Fruit fly (Drosophila melanogaster) whole organism, embryonic: ENCODE results near the gene Lcp65Ad.
A peak's percentile ranks its signal among the peaks of the same experiment; 100 is the strongest.

Source experiments
- Aef1 ChIP-seq: fragments of 200-800 bp; sonication (Bioruptor generic); IDR thresholded peaks from 3 replicates; pipeline ENCODE4 v1.3.6; 2022; ENCODE audit warnings: missing biosample characterization, missing genetic modification characterization
- CG10274 ChIP-seq: fragments of 200-800 bp; sonication (Bioruptor generic); optimal IDR thresholded peaks from 3 replicates; lab custom pipeline; 2017; ENCODE audit warnings: missing biosample characterization, mild to moderate bottlenecking, missing genetic modification characterization
- CG12104 ChIP-seq: fragments of 200-800 bp; sonication (Bioruptor generic); optimal IDR thresholded peaks from 3 replicates; lab custom pipeline; 2016; ENCODE audit warnings: missing biosample characterization, missing genetic modification characterization
- CG12155 ChIP-seq: fragments of 200-800 bp; sonication (Bioruptor generic); optimal IDR thresholded peaks from 3 replicates; lab custom pipeline; 2016; ENCODE audit warnings: missing biosample characterization, missing genetic modification characterization
- CG16815 ChIP-seq: fragments of 200-800 bp; sonication (Bioruptor generic); optimal IDR thresholded peaks from 3 replicates; lab custom pipeline; 2017; ENCODE audit warnings: missing biosample characterization, mild to moderate bottlenecking, missing genetic modification characterization
- CG1792 ChIP-seq: fragments of 200-800 bp; sonication (Bioruptor generic); optimal IDR thresholded peaks from 2 replicates; lab custom pipeline; 2016; ENCODE audit warnings: missing biosample characterization, missing genetic modification characterization
- CG2120 ChIP-seq: fragments of 200-800 bp; sonication (Bioruptor generic); optimal IDR thresholded peaks from 3 replicates; lab custom pipeline; 2016; ENCODE audit warnings: missing biosample characterization, missing genetic modification characterization
- CG2199 ChIP-seq: fragments of 200-800 bp; sonication (Bioruptor generic); IDR thresholded peaks from 3 replicates; pipeline ENCODE4 v1.3.6; 2022; ENCODE audit warnings: missing biosample characterization, missing genetic modification characterization
- CG2202 ChIP-seq: fragments of 200-800 bp; sonication (Bioruptor generic); optimal IDR thresholded peaks from 2 replicates; lab custom pipeline; 2018; ENCODE audit warnings: missing biosample characterization, mild to moderate bottlenecking, missing genetic modification characterization
- CG2712 ChIP-seq: fragments of 200-800 bp; optimal IDR thresholded peaks from 3 replicates; lab custom pipeline; 2019; ENCODE audit warnings: missing biosample characterization, mild to moderate bottlenecking, missing genetic modification characterization, moderate library complexity
- CG3065 ChIP-seq: fragments of 200-800 bp; sonication (Bioruptor generic); optimal IDR thresholded peaks from 2 replicates; lab custom pipeline; 2016; ENCODE audit warnings: missing biosample characterization, missing genetic modification characterization
- CG31224 ChIP-seq: fragments of 200-800 bp; sonication (Bioruptor generic); IDR thresholded peaks from 2 replicates; pipeline ENCODE4 v1.3.6; 2022; ENCODE audit warnings: missing biosample characterization, missing genetic modification characterization
- CG32532 ChIP-seq: fragments of 200-800 bp; sonication (Bioruptor generic); IDR thresholded peaks from 2 replicates; pipeline ENCODE4 v1.3.6; 2022; ENCODE audit warnings: missing biosample characterization, missing genetic modification characterization
- CG4730 ChIP-seq: fragments of 200-800 bp; sonication (Bioruptor generic); IDR thresholded peaks from 2 replicates; pipeline ENCODE4 v1.3.6; 2022; ENCODE audit warnings: missing biosample characterization, missing genetic modification characterization
- CG4820 ChIP-seq: fragments of 200-800 bp; sonication (Bioruptor generic); optimal IDR thresholded peaks from 3 replicates; lab custom pipeline; 2016; ENCODE audit warnings: missing biosample characterization, missing genetic modification characterization
- CG6765 ChIP-seq: fragments of 200-800 bp; sonication (Bioruptor generic); optimal IDR thresholded peaks from 3 replicates; lab custom pipeline; 2017; ENCODE audit warnings: missing biosample characterization, mild to moderate bottlenecking, missing genetic modification characterization
- CG6791 ChIP-seq: fragments of 200-800 bp; sonication (Bioruptor generic); IDR thresholded peaks from 3 replicates; pipeline ENCODE4 v1.3.6; 2022; ENCODE audit warnings: missing biosample characterization, missing genetic modification characterization; ENCODE audit not compliant: partially characterized antibody
- CG8924 ChIP-seq: fragments of 200-800 bp; optimal IDR thresholded peaks from 3 replicates; lab custom pipeline; 2019; ENCODE audit warnings: missing biosample characterization, mild to moderate bottlenecking, missing genetic modification characterization, moderate library complexity
- Dek ChIP-seq: fragments of 200-800 bp; sonication (Bioruptor generic); optimal IDR thresholded peaks from 3 replicates; lab custom pipeline; 2019; ENCODE audit warnings: missing biosample characterization, mild to moderate bottlenecking, missing genetic modification characterization, moderate library complexity
- Dip3 ChIP-seq: fragments of 200-800 bp; sonication (Bioruptor generic); optimal IDR thresholded peaks from 3 replicates; lab custom pipeline; 2016; ENCODE audit warnings: missing biosample characterization, missing genetic modification characterization
- Dll ChIP-seq: fragments of 200-800 bp; sonication (Bioruptor generic); IDR thresholded peaks from 4 replicates; pipeline ENCODE4 v1.3.6; 2022; ENCODE audit warnings: missing biosample characterization, missing genetic modification characterization; ENCODE audit not compliant: partially characterized antibody
- Dp ChIP-seq: fragments of 200-800 bp; sonication (Bioruptor generic); optimal IDR thresholded peaks from 2 replicates; lab custom pipeline; 2018; ENCODE audit warnings: missing biosample characterization, mild to moderate bottlenecking, missing genetic modification characterization, moderate library complexity
- Fer2 ChIP-seq: fragments of 200-800 bp; sonication (Bioruptor generic); optimal IDR thresholded peaks from 2 replicates; lab custom pipeline; 2018; ENCODE audit warnings: missing biosample characterization, mild to moderate bottlenecking, missing genetic modification characterization, moderate library complexity
- Gug ChIP-seq: fragments of 200-800 bp; sonication (Bioruptor generic); IDR thresholded peaks from 4 replicates; pipeline ENCODE4 v1.3.6; 2022; ENCODE audit warnings: missing biosample characterization, missing genetic modification characterization
- Hr51 ChIP-seq, 2 experiments: fragments of 200-800 bp; sonication (Bioruptor generic); optimal IDR thresholded peaks; 2 replicates in 1 of 2; 3 replicates in 1 of 2; lab custom pipeline; 2016 to 2018; ENCODE audit warnings: missing biosample characterization in 2 of 2, missing genetic modification characterization in 2 of 2, mild to moderate bottlenecking in 1 of 2, moderate library complexity in 1 of 2
- Nf-YA ChIP-seq: fragments of 200-800 bp; sonication (Bioruptor generic); IDR thresholded peaks from 2 replicates; pipeline ENCODE4 v1.3.6; 2022; ENCODE audit warnings: missing biosample characterization, missing genetic modification characterization
- Rfx ChIP-seq: fragments of 200-800 bp; sonication (Bioruptor generic); IDR thresholded peaks from 2 replicates; pipeline ENCODE4 v1.3.6; 2022; ENCODE audit warnings: missing biosample characterization, missing genetic modification characterization
- Rx ChIP-seq: fragments of 200-800 bp; sonication (Bioruptor generic); IDR thresholded peaks from 2 replicates; pipeline ENCODE4 v1.3.6; 2022; ENCODE audit warnings: missing biosample characterization, missing genetic modification characterization
- Side ChIP-seq: fragments of 200-800 bp; sonication (Bioruptor generic); optimal IDR thresholded peaks from 2 replicates; lab custom pipeline; 2016; ENCODE audit warnings: missing biosample characterization, missing genetic modification characterization
- ap ChIP-seq: fragments of 200-800 bp; sonication (Bioruptor generic); IDR thresholded peaks from 2 replicates; pipeline ENCODE4 v1.3.6; 2022; ENCODE audit warnings: missing biosample characterization, missing genetic modification characterization
- bcd ChIP-seq: fragments of 200-800 bp; sonication (Bioruptor generic); optimal IDR thresholded peaks from 2 replicates; lab custom pipeline; 2017; ENCODE audit warnings: missing biosample characterization, mild to moderate bottlenecking, missing genetic modification characterization
- bowl ChIP-seq: fragments of 200-800 bp; sonication (Bioruptor generic); IDR thresholded peaks from 2 replicates; pipeline ENCODE4 v1.3.6; 2022; ENCODE audit warnings: missing biosample characterization, missing genetic modification characterization
- crp ChIP-seq, 2 experiments: fragments of 200-800 bp; sonication (Bioruptor generic); optimal IDR thresholded peaks; 2 replicates in 1 of 2; 3 replicates in 1 of 2; lab custom pipeline; 2017; ENCODE audit warnings: missing biosample characterization in 2 of 2, missing genetic modification characterization in 2 of 2, mild to moderate bottlenecking in 1 of 2, moderate library complexity in 1 of 2
- dati ChIP-seq: fragments of 200-800 bp; sonication (Bioruptor generic); IDR thresholded peaks from 2 replicates; pipeline ENCODE4 v1.3.6; 2022; ENCODE audit warnings: missing biosample characterization, missing genetic modification characterization
- dimm ChIP-seq: fragments of 200-800 bp; sonication (Bioruptor generic); IDR thresholded peaks from 2 replicates; pipeline ENCODE4 v1.3.6; 2022; ENCODE audit warnings: missing biosample characterization, missing genetic modification characterization
- dm ChIP-seq: fragments of 200-800 bp; sonication (Bioruptor generic); optimal IDR thresholded peaks from 3 replicates; lab custom pipeline; 2016; ENCODE audit warnings: missing biosample characterization, missing genetic modification characterization
- dmrt11E ChIP-seq: fragments of 200-800 bp; sonication (Bioruptor generic); optimal IDR thresholded peaks from 3 replicates; lab custom pipeline; 2018; ENCODE audit warnings: missing biosample characterization, mild to moderate bottlenecking, missing genetic modification characterization, moderate library complexity
- dmrt99B ChIP-seq: fragments of 200-800 bp; sonication (Bioruptor generic); optimal IDR thresholded peaks from 2 replicates; lab custom pipeline; 2018; ENCODE audit warnings: missing biosample characterization, mild to moderate bottlenecking, missing genetic modification characterization, moderate library complexity
- fd102C ChIP-seq: fragments of 200-800 bp; sonication (Bioruptor generic); optimal IDR thresholded peaks from 2 replicates; lab custom pipeline; 2018; ENCODE audit warnings: missing biosample characterization, mild to moderate bottlenecking, missing genetic modification characterization, moderate library complexity
- gt ChIP-seq: fragments of 200-800 bp; sonication (Bioruptor generic); IDR thresholded peaks from 2 replicates; pipeline ENCODE4 v1.3.6; 2022; ENCODE audit warnings: missing biosample characterization, missing genetic modification characterization
- kni ChIP-seq: fragments of 200-800 bp; sonication (Bioruptor generic); optimal IDR thresholded peaks from 3 replicates; lab custom pipeline; 2017; ENCODE audit warnings: mild to moderate bottlenecking, missing biosample characterization, missing genetic modification reagents, missing genetic modification characterization
- nom ChIP-seq: fragments of 200-800 bp; sonication (Bioruptor generic); optimal IDR thresholded peaks from 2 replicates; lab custom pipeline; 2017; ENCODE audit warnings: missing biosample characterization, missing genetic modification characterization, mild to moderate bottlenecking, moderate library complexity, missing genetic modification reagents
- odd ChIP-seq: fragments of 200-800 bp; sonication (Bioruptor generic); optimal IDR thresholded peaks from 2 replicates; lab custom pipeline; 2017; ENCODE audit warnings: missing biosample characterization, mild to moderate bottlenecking, missing genetic modification characterization
- pnt ChIP-seq: fragments of 200-800 bp; sonication (Bioruptor generic); optimal IDR thresholded peaks from 3 replicates; lab custom pipeline; 2016; ENCODE audit warnings: missing biosample characterization, missing genetic modification characterization
- pros ChIP-seq: fragments of 200-800 bp; sonication (Bioruptor generic); optimal IDR thresholded peaks from 3 replicates; lab custom pipeline; 2019; ENCODE audit warnings: missing biosample characterization, mild to moderate bottlenecking, missing genetic modification characterization, moderate library complexity
- pum ChIP-seq: fragments of 200-800 bp; sonication (Bioruptor generic); optimal IDR thresholded peaks from 2 replicates; lab custom pipeline; 2016; ENCODE audit warnings: missing biosample characterization, missing genetic modification characterization
- ranshi ChIP-seq: fragments of 200-800 bp; sonication (Bioruptor generic); IDR thresholded peaks from 2 replicates; pipeline ENCODE4 v1.3.6; 2022; ENCODE audit warnings: missing biosample characterization, missing genetic modification characterization
- tna ChIP-seq: fragments of 200-800 bp; sonication (Bioruptor generic); IDR thresholded peaks from 2 replicates; pipeline ENCODE4 v1.3.6; 2022; ENCODE audit warnings: missing biosample characterization, missing genetic modification characterization; ENCODE audit not compliant: partially characterized antibody
- tup ChIP-seq: fragments of 200-800 bp; sonication (Bioruptor generic); optimal IDR thresholded peaks from 2 replicates; lab custom pipeline; 2016; ENCODE audit warnings: missing biosample characterization, mild to moderate bottlenecking, missing genetic modification characterization, moderate library complexity
- zfh2 ChIP-seq: fragments of 200-800 bp; sonication (Bioruptor generic); optimal IDR thresholded peaks from 2 replicates; lab custom pipeline; 2016; ENCODE audit warnings: missing biosample characterization, missing genetic modification characterization

Lcp65Ad gene

dm6 chr3L:6184884-6185438, 41.8 kb downstream of the Lcp65Ad start, which contains the start of the genes D19B and CG43293 (continued):
- no peak for TF ChIP-seq odd (GFP tag; lab: Kevin White, UChicago)
- peak; percentile 77 for TF ChIP-seq Side (GFP tag; lab: Kevin White, UChicago)
- peak; percentile 71 for TF ChIP-seq Fer2
- TF ChIP-seq tna, result peak; percentile 59; the same call in 1 of the 2 replicates
- TF ChIP-seq bowl, result peak; percentile 88
- TF ChIP-seq zfh2 (GFP tag; lab: Kevin White, UChicago), result peak; percentile 86
- TF ChIP-seq CG1792 (GFP tag; lab: Kevin White, UChicago), result peak; percentile 79
- peak; percentile 85 to 86 for TF ChIP-seq Hr51 (GFP tag; optimal IDR thresholded peaks at IDR 0.05; lab: Kevin White, UChicago)
- TF ChIP-seq ranshi (GFP tag; lab: Robert Waterston, UW), result peak; percentile 90
- peak; percentile 80 for TF ChIP-seq pum
- TF ChIP-seq CG32532, result peak; percentile 97
- peak; percentile 88 for TF ChIP-seq Aef1 (GFP tag; lab: Robert Waterston, UW)
- TF ChIP-seq nom (GFP tag; lab: Kevin White, UChicago), result peak; percentile 80
- TF ChIP-seq CG2202, result peak; percentile 75
- peak; percentile 94 for TF ChIP-seq CG2120 (GFP tag; lab: Kevin White, UChicago)
- TF ChIP-seq Gug, result peak; percentile 97
- peak; percentile 90 for TF ChIP-seq Dek (tag; lab: Kevin White, UChicago)
- peak; percentile 65; the same call in 2 of the 4 replicates for TF ChIP-seq Dll
- peak; percentile 57; the same call in 1 of the 2 replicates for TF ChIP-seq dati (GFP tag; lab: Robert Waterston, UW)
- TF ChIP-seq CG3065 (GFP tag; lab: Kevin White, UChicago), result peak; percentile 90
- peak; percentile 76 for TF ChIP-seq CG31224 (GFP tag; lab: Robert Waterston, UW)
- peak; percentile 69 for TF ChIP-seq CG4820
- no peak for TF ChIP-seq pros (GFP tag; lab: Kevin White, UChicago)
- TF ChIP-seq CG8924 (tag; lab: Kevin White, UChicago), result peak; percentile 90
- peak; percentile 100 for TF ChIP-seq CG12155 (GFP tag; lab: Kevin White, UChicago)
- peak; percentile 84 for TF ChIP-seq tup (GFP tag; lab: Kevin White, UChicago)
- peak; percentile 90 for TF ChIP-seq dmrt99B (tag; lab: Kevin White, UChicago)
- peak; percentile 81 for TF ChIP-seq CG6765 (GFP tag; lab: Kevin White, UChicago)
- peak; percentile 80 for TF ChIP-seq CG10274 (GFP tag; lab: Kevin White, UChicago)
- TF ChIP-seq crp (GFP tag; optimal IDR thresholded peaks at IDR 0.05; lab: Kevin White, UChicago), result peak in 1 of 2 experiments; percentile 38
- TF ChIP-seq pnt (GFP tag; lab: Kevin White, UChicago), result peak; percentile 83
- peak; percentile 78 for TF ChIP-seq dmrt11E (tag; lab: Kevin White, UChicago)
- peak; percentile 70 for TF ChIP-seq Nf-YA
- peak; percentile 74 for TF ChIP-seq CG16815 (GFP tag; lab: Kevin White, UChicago)
- TF ChIP-seq CG12104 (GFP tag; lab: Kevin White, UChicago), result peak; percentile 74
- peak; percentile 59; the same call in 2 of the 3 replicates for TF ChIP-seq CG6791 (GFP tag; lab: Robert Waterston, UW)
- TF ChIP-seq dm, result peak; percentile 91
- TF ChIP-seq CG2199, result peak; percentile 82
- TF ChIP-seq ap, result peak; percentile 69
- peak; percentile 73 for TF ChIP-seq dimm (GFP tag; lab: Robert Waterston, UW)
- peak; percentile 25 for TF ChIP-seq Dp (GFP tag; lab: Kevin White, UChicago)
- TF ChIP-seq Rx (GFP tag; lab: Robert Waterston, UW), result peak; percentile 84
- peak; percentile 97 for TF ChIP-seq Rfx
- peak; percentile 86 for TF ChIP-seq CG4730 (GFP tag; lab: Robert Waterston, UW)
- no peak for TF ChIP-seq gt
- TF ChIP-seq fd102C (GFP tag; lab: Kevin White, UChicago), result peak; percentile 12
- TF ChIP-seq kni (GFP tag; lab: Kevin White, UChicago), result no peak
- TF ChIP-seq CG2712, result peak; percentile 91
- peak; percentile 89 for TF ChIP-seq bcd (GFP tag; lab: Kevin White, UChicago)
- peak; percentile 83 for TF ChIP-seq Dip3 (GFP tag; lab: Kevin White, UChicago)
